Fruit fly (Drosophila melanogaster): ENCODE data around the gene psd.

Gene psd

DNA sequence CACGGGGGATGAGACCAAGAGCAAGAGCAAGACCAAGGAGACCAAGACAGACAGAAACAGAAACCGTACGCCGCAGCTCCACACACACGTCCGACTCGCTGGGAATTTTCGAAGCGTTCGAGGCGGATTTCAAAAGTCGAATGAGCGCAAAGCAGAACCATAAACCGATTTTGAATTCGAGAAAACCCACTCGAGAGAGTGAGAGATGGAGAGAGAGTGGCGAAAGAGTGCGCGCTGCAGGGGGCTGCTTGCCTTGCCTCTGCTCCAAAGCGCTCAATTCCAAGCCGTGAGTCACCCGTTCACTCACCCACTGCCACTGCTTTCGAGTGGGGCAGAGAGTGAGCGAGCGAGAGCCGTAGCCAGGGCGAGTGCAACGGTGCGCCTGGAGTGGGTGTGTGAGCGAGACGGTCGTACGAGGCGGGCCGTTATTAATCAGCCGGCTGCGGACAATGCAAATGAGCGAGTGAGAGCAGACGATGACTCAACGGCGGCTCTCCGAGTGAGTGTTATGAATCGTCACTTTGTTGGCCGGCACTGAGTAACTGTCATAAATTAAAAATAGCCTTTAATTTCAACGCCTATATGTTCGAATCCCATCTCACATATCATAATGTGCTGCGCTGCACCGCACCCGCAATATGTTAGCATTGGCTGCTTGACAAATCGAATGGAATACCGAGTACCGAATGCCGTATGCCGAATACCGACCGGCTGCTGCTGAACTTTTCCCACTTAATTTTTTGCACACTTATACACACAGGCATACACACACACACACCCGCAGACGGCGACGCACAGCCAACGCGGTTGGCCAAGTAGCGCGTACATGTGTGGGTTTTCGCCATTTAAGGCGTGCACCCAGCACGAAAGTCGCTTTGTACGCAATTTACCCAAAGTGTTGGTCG is 15.5 kb upstream of the psd start:
- TF ChIP-seq sage (GFP tag; optimal IDR thresholded peaks at IDR 0.05) (peak; percentile 39), brk (GFP tag; optimal IDR thresholded peaks at IDR 0.05) (peak; percentile 58), OdsH (GFP tag; optimal IDR thresholded peaks at IDR 0.05) (peak; percentile 54), CG9705 (GFP tag; optimal IDR thresholded peaks at IDR 0.05) (no peak), Sp1 (GFP tag; optimal IDR thresholded peaks at IDR 0.05) (peak; percentile 71), lola (GFP tag; optimal IDR thresholded peaks at IDR 0.05) (no peak), jim (GFP tag; optimal IDR thresholded peaks at IDR 0.05) (no peak), rgr (GFP tag; optimal IDR thresholded peaks at IDR 0.05) (peak; percentile 70), Rel (GFP tag; optimal IDR thresholded peaks at IDR 0.05) (peak; percentile 81), Rel (tag; optimal IDR thresholded peaks at IDR 0.05) (peak; percentile 71), Hnf4 (GFP tag; optimal IDR thresholded peaks at IDR 0.05) (peak; percentile 50), dmrt93B (GFP tag; optimal IDR thresholded peaks at IDR 0.05) (no peak), br (GFP tag; optimal IDR thresholded peaks at IDR 0.05) (peak; percentile 62), fru (GFP tag; optimal IDR thresholded peaks at IDR 0.05) (peak; percentile 25), Abd-B (GFP tag; optimal IDR thresholded peaks at IDR 0.05) (no peak), woc (GFP tag; optimal IDR thresholded peaks at IDR 0.05) (peak; percentile 26), Hr83 (GFP tag; optimal IDR thresholded peaks at IDR 0.05; ENCODE audit: poor library complexity, severe bottlenecking) (peak; percentile 75), psq (GFP tag; optimal IDR thresholded peaks at IDR 0.05) (peak; percentile 56), dsf (GFP tag; optimal IDR thresholded peaks at IDR 0.05; ENCODE audit: borderline replicate concordance) (no peak), N (GFP tag; optimal IDR thresholded peaks at IDR 0.05) (no peak), CrebA (GFP tag; optimal IDR thresholded peaks at IDR 0.05; ENCODE audit: borderline replicate concordance) (peak; percentile 84), GATAd (GFP tag; optimal IDR thresholded peaks at IDR 0.05) (no peak), HLH106 (tag; optimal IDR thresholded peaks at IDR 0.05) (peak; percentile 11), Vsx2 (GFP tag; optimal IDR thresholded peaks at IDR 0.05; ENCODE audit: partially characterized antibody) (no peak), sv (GFP tag; optimal IDR thresholded peaks at IDR 0.05) (no peak), usp (GFP tag; optimal IDR thresholded peaks at IDR 0.05) (no peak), CG32264 (GFP tag; optimal IDR thresholded peaks at IDR 0.05) (peak; percentile 31), foxo (GFP tag; optimal IDR thresholded peaks at IDR 0.05) (peak; percentile 45 to 46), Mio (GFP tag; optimal IDR thresholded peaks at IDR 0.05) (peak; percentile 40), tai (GFP tag; optimal IDR thresholded peaks at IDR 0.05) (no peak), pan (optimal IDR thresholded peaks at IDR 0.05) (no peak), Hr78 (GFP tag; optimal IDR thresholded peaks at IDR 0.05) (no peak), h (GFP tag; optimal IDR thresholded peaks at IDR 0.05) (peak; percentile 77), ey (GFP tag; optimal IDR thresholded peaks at IDR 0.05) (peak; percentile 35), Myc (optimal IDR thresholded peaks at IDR 0.05) (no peak), Dfd (GFP tag; optimal IDR thresholded peaks at IDR 0.05) (no peak), Jra (GFP tag; optimal IDR thresholded peaks at IDR 0.05) (peak; percentile 98), Dif (GFP tag; optimal IDR thresholded peaks at IDR 0.05; ENCODE audit: partially characterized antibody) (peak; percentile 95), dl (GFP tag; optimal IDR thresholded peaks at IDR 0.05; ENCODE audit: insufficient read depth in 1 of 2, partially characterized antibody in 2 of 2) (peak; percentile 85 to 94)

DNA sequence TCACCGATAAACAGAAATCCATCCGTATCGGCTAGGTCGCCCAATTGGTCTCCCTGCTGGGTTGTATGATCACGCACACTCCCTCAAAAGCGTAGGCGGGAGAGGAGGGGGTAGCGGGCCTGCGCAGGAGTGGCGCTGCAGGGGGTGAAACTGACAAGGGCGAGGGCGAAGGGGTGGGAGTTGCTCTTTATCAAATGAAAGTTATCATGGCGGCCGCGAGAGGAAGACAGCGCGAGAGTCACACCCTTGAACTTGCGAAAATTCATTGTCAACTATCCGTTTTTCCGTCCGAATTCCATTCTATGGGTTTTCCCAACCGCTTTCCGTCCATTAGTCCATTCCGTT is 14.3 kb upstream of the psd start:
- TF ChIP-seq dmrt93B (GFP tag; optimal IDR thresholded peaks at IDR 0.05) (peak; percentile 4), Hr83 (GFP tag; optimal IDR thresholded peaks at IDR 0.05; ENCODE audit: poor library complexity, severe bottlenecking) (no peak), Dif (GFP tag; optimal IDR thresholded peaks at IDR 0.05; ENCODE audit: partially characterized antibody) (peak; percentile 4)
